Worm (Caenorhabditis elegans) whole organism, mixed stage, embryonic: ENCODE results near the gene cest-30.
A peak's percentile ranks its signal among the peaks of the same experiment; 100 is the strongest.

ENCODE experiments used
- M03D4.4 ChIP-seq: sonication (generic microtip); optimal IDR thresholded peaks from 2 replicates; lab custom pipeline; 2017; ENCODE audit warnings: mild to moderate bottlenecking, missing genetic modification characterization, missing compliant biosample characterization
- bed-3 ChIP-seq: fragments of 200-800 bp; sonication (Bioruptor generic); optimal IDR thresholded peaks from 3 replicates; lab custom pipeline; 2018; ENCODE audit warnings: mild to moderate bottlenecking, missing genetic modification characterization, moderate library complexity, missing compliant biosample characterization
- blmp-1 ChIP-seq: fragments of 150-350 bp; optimal IDR thresholded peaks from 2 replicates; lab custom pipeline; 2014; ENCODE audit warnings: missing biosample characterization, missing genetic modification characterization
- ceh-39 ChIP-seq: fragments of 150-350 bp; optimal IDR thresholded peaks from 2 replicates; lab custom pipeline; 2014; ENCODE audit warnings: missing biosample characterization, missing genetic modification characterization
- ceh-43 ChIP-seq: fragments of 200-800 bp; sonication (Bioruptor generic); optimal IDR thresholded peaks from 2 replicates; lab custom pipeline; 2018; ENCODE audit warnings: mild to moderate bottlenecking, missing genetic modification characterization, moderate library complexity, missing compliant biosample characterization
- ceh-83 ChIP-seq: fragments of 200-800 bp; sonication (Bioruptor generic); optimal IDR thresholded peaks from 2 replicates; lab custom pipeline; 2018; ENCODE audit warnings: mild to moderate bottlenecking, missing genetic modification characterization, missing compliant biosample characterization
- cnd-1 ChIP-seq: fragments of 200-800 bp; sonication (Bioruptor generic); optimal IDR thresholded peaks from 2 replicates; lab custom pipeline; 2018; ENCODE audit warnings: mild to moderate bottlenecking, missing genetic modification characterization, missing compliant biosample characterization
- drap-1 ChIP-seq: fragments of 200-800 bp; sonication (Bioruptor generic); optimal IDR thresholded peaks from 3 replicates; lab custom pipeline; 2018; ENCODE audit warnings: mild to moderate bottlenecking, missing genetic modification characterization, missing compliant biosample characterization
- elt-1 ChIP-seq: sonication (generic microtip); optimal IDR thresholded peaks from 2 replicates; lab custom pipeline; 2017; ENCODE audit warnings: missing genetic modification characterization, mild to moderate bottlenecking, missing compliant biosample characterization, antibody characterized with exemption, moderate library complexity, borderline replicate concordance; ENCODE audit not compliant: insufficient read depth
- elt-3 ChIP-seq: fragments of 150-350 bp; optimal IDR thresholded peaks from 2 replicates; lab custom pipeline; 2014; ENCODE audit warnings: missing biosample characterization, missing genetic modification characterization
- hlh-1 ChIP-seq: fragments of 150-350 bp; optimal IDR thresholded peaks from 2 replicates; lab custom pipeline; 2014; ENCODE audit warnings: missing biosample characterization, missing genetic modification reagents, missing genetic modification characterization
- lin-13 ChIP-seq: fragments of 150-350 bp; optimal IDR thresholded peaks from 2 replicates; lab custom pipeline; 2014; ENCODE audit warnings: missing biosample characterization, missing genetic modification characterization
- lin-32 ChIP-seq: fragments of 200-800 bp; sonication (Bioruptor generic); optimal IDR thresholded peaks from 2 replicates; lab custom pipeline; 2018; ENCODE audit warnings: mild to moderate bottlenecking, missing genetic modification characterization, missing compliant biosample characterization
- lsy-2 ChIP-seq: fragments of 150-350 bp; optimal IDR thresholded peaks from 2 replicates; lab custom pipeline; 2014; ENCODE audit warnings: missing biosample characterization, missing genetic modification characterization
- mab-5 ChIP-seq: fragments of 150-350 bp; optimal IDR thresholded peaks from 2 replicates; lab custom pipeline; 2014; ENCODE audit warnings: missing biosample characterization, missing genetic modification characterization
- mep-1 ChIP-seq: fragments of 150-350 bp; optimal IDR thresholded peaks from 2 replicates; lab custom pipeline; 2017; ENCODE audit warnings: missing biosample characterization, missing genetic modification reagents, missing genetic modification characterization, inconsistent platforms
- mls-2 ChIP-seq: sonication (generic microtip); optimal IDR thresholded peaks from 2 replicates; lab custom pipeline; 2016; ENCODE audit warnings: mild to moderate bottlenecking, missing genetic modification characterization, moderate library complexity, missing compliant biosample characterization
- nhr-12 ChIP-seq: fragments of 150-350 bp; optimal IDR thresholded peaks from 2 replicates; lab custom pipeline; 2014; ENCODE audit warnings: missing biosample characterization, missing genetic modification characterization
- nhr-237 ChIP-seq: fragments of 150-350 bp; optimal IDR thresholded peaks from 2 replicates; lab custom pipeline; 2014; ENCODE audit warnings: missing biosample characterization, missing genetic modification characterization
- nhr-28 ChIP-seq: fragments of 150-350 bp; optimal IDR thresholded peaks from 2 replicates; lab custom pipeline; 2014; ENCODE audit warnings: missing biosample characterization, missing genetic modification characterization
- nhr-76 ChIP-seq: sonication (generic microtip); optimal IDR thresholded peaks from 2 replicates; lab custom pipeline; 2017; ENCODE audit warnings: missing biosample characterization, missing genetic modification characterization
- pha-4 ChIP-seq: fragments of 150-350 bp; optimal IDR thresholded peaks from 2 replicates; lab custom pipeline; 2018; ENCODE audit warnings: missing biosample characterization, missing genetic modification reagents, missing genetic modification characterization
- sptf-1 ChIP-seq: sonication (generic microtip); optimal IDR thresholded peaks from 2 replicates; lab custom pipeline; 2017; ENCODE audit warnings: mild to moderate bottlenecking, missing genetic modification characterization, moderate library complexity, missing compliant biosample characterization
- tbx-8 ChIP-seq: fragments of 200-800 bp; sonication (Bioruptor generic); optimal IDR thresholded peaks from 2 replicates; lab custom pipeline; 2018; ENCODE audit warnings: mild to moderate bottlenecking, missing genetic modification characterization, moderate library complexity, missing compliant biosample characterization
- unc-120 ChIP-seq: sonication (generic microtip); optimal IDR thresholded peaks from 2 replicates; lab custom pipeline; 2017; ENCODE audit warnings: missing genetic modification characterization, missing compliant biosample characterization; ENCODE audit not compliant: poor library complexity, severe bottlenecking
- unc-39 ChIP-seq: fragments of 150-350 bp; optimal IDR thresholded peaks from 2 replicates; lab custom pipeline; 2014; ENCODE audit warnings: missing biosample characterization, missing genetic modification characterization
- unc-62 ChIP-seq: fragments of 150-350 bp; optimal IDR thresholded peaks from 2 replicates; lab custom pipeline; 2014; ENCODE audit warnings: missing biosample characterization, missing genetic modification reagents, missing genetic modification characterization
- zip-8 ChIP-seq: fragments of 150-350 bp; optimal IDR thresholded peaks from 2 replicates; lab custom pipeline; 2014; ENCODE audit warnings: missing biosample characterization, missing genetic modification characterization
- ztf-11 ChIP-seq: fragments of 150-350 bp; optimal IDR thresholded peaks from 2 replicates; lab custom pipeline; 2014; ENCODE audit warnings: missing biosample characterization, missing genetic modification characterization

Gene cest-30

ce11 chrV:5259448-5259847 is 3.5 kb downstream of the cest-30 start, which contains the start of gene srt-70:
Gene srt-70 (minus strand): TSS chrV:5259548.
- no peak for TF ChIP-seq ztf-11
- no peak for TF ChIP-seq lin-13 (tag; lab: Kevin White, UChicago)

ce11 chrV:5257358-5257757 is 5.5 kb downstream of the cest-30 start, which contains the start of gene srt-67:
Gene srt-67 (minus strand): TSS chrV:5257458.
- TF ChIP-seq nhr-12 (tag; lab: Kevin White, UChicago) (no peak), nhr-28 (tag; lab: Kevin White, UChicago) (no peak), lin-13 (tag; lab: Kevin White, UChicago) (no peak)

ce11 chrV:5252016-5252415 is 10.9 kb downstream of the cest-30 start, which contains the start of gene srt-68:
Gene srt-68 (minus strand): TSS chrV:5252116.
- TF ChIP-seq sptf-1 (no peak), drap-1 (no peak), nhr-237 (tag; lab: Kevin White, UChicago) (no peak), lsy-2 (tag; lab: Kevin White, UChicago) (no peak), tbx-8 (no peak), unc-62 (GFP tag; lab: Kevin White, UChicago) (no peak), lin-32 (GFP tag; lab: Kevin White, UChicago) (no peak), hlh-1 (tag; lab: Kevin White, UChicago) (no peak), M03D4.4 (no peak), unc-120 (tag; lab: Kevin White, UChicago) (no peak)

ce11 chrV:5243036-5243435 is 19.9 kb downstream of the cest-30 start, which contains the start of gene cest-35.1:
Gene cest-35.1 (minus strand): TSS chrV:5243136.
- TF ChIP-seq zip-8 (tag; lab: Kevin White, UChicago): no peak
- TF ChIP-seq ztf-11: no peak
- TF ChIP-seq cnd-1: no peak

ce11 chrV:5239903-5240302 is 23.0 kb downstream of the cest-30 start, which contains the start of gene B0238.15:
Gene B0238.15 (plus strand): TSS chrV:5240203.
- no peak for TF ChIP-seq ceh-39 (tag; lab: Kevin White, UChicago)
- TF ChIP-seq tbx-8: no peak
- no peak for TF ChIP-seq ztf-11
- TF ChIP-seq nhr-237 (tag; lab: Kevin White, UChicago): no peak
- no peak for TF ChIP-seq cnd-1
- TF ChIP-seq ceh-43 (GFP tag; lab: Kevin White, UChicago): no peak
- TF ChIP-seq lsy-2 (tag; lab: Kevin White, UChicago): no peak
- no peak for TF ChIP-seq elt-3 (tag; lab: Kevin White, UChicago)

- TF ChIP-seq ceh-39 (tag; lab: Kevin White, UChicago) (peak; percentile 28), ceh-43 (GFP tag; lab: Kevin White, UChicago) (no peak), zip-8 (tag; lab: Kevin White, UChicago) (no peak), nhr-12 (tag; lab: Kevin White, UChicago) (no peak), bed-3 (no peak)
Measured at ce11 chrV:5239404-5239803, 23.5 kb downstream of the cest-30 start, which contains the start of gene C52A10.3. Gene C52A10.3 (minus strand): TSS chrV:5239504.

ce11 chrV:5237116-5237515 is 25.8 kb downstream of the cest-30 start, which contains the start of gene cest-35.2:
Gene cest-35.2 (minus strand): TSS chrV:5237216.
- TF ChIP-seq unc-39 (tag; lab: Kevin White, UChicago): no peak
- TF ChIP-seq M03D4.4: no peak
- TF ChIP-seq ztf-11: no peak
- TF ChIP-seq unc-120 (tag; lab: Kevin White, UChicago): no peak
- TF ChIP-seq hlh-1 (tag; lab: Kevin White, UChicago): no peak
- TF ChIP-seq nhr-237 (tag; lab: Kevin White, UChicago): no peak
- no peak for TF ChIP-seq lin-13 (tag; lab: Kevin White, UChicago)
- TF ChIP-seq sptf-1: no peak
- TF ChIP-seq mep-1 (tag; lab: Kevin White, UChicago): no peak
- TF ChIP-seq blmp-1: no peak
- no peak for TF ChIP-seq elt-1 (tag; lab: Kevin White, UChicago)

- TF ChIP-seq lin-13 (tag; lab: Kevin White, UChicago) (no peak), mab-5 (no peak), sptf-1 (no peak), nhr-76 (tag; lab: Kevin White, UChicago) (no peak), ztf-11 (no peak), unc-62 (GFP tag; lab: Kevin White, UChicago) (no peak), M03D4.4 (no peak), ceh-83 (no peak), drap-1 (no peak), unc-39 (tag; lab: Kevin White, UChicago) (no peak), pha-4 (tag; lab: Kevin White, UChicago) (no peak), lsy-2 (tag; lab: Kevin White, UChicago) (no peak), zip-8 (tag; lab: Kevin White, UChicago) (no peak), lin-32 (GFP tag; lab: Kevin White, UChicago) (no peak), ceh-39 (tag; lab: Kevin White, UChicago) (no peak), elt-1 (tag; lab: Kevin White, UChicago) (no peak), unc-120 (tag; lab: Kevin White, UChicago) (no peak), mls-2 (tag; lab: Kevin White, UChicago) (no peak)
Measured at ce11 chrV:5233777-5234176, 29.1 kb downstream of the cest-30 start, which contains the start of gene cest-32. Gene cest-32 (minus strand): TSS chrV:5233891.
